Worm (Caenorhabditis elegans): ENCODE data around the gene scb-1.
"Not testable (repeated sequence)": the region's sequence is repeated elsewhere in the genome, so short reads cannot be mapped to it uniquely, and the experiment has no call there.

The scb-1 gene

DNA sequence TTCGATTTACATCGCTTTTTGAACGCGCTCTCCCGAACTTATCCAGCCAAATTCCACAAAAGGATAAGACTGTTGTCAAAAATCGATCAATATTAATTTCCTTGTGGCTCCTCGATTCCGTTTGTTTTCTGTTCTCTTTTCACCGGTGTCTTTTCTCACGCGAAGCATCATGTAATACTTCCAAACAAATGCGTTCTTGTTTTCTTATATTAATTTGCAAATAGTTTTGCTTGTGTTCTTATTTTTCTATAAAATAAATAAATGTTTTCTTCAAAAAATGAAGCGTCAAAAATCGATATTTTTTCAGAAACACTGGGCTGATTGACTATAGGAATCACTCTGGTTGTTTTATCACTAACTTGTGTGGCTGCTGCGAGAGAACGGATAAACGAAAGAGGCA lies 5.9 kb downstream of the scb-1 start, which contains the start of gene math-33:
math-33 (plus strand) TSS at position 301 of the 400 bp plus-strand sequence.
- no peak for TF ChIP-seq ceh-36 (tag; optimal IDR thresholded peaks at IDR 0.05)
- no peak for TF ChIP-seq pes-1 (GFP tag; IDR thresholded peaks at IDR 0.05)

DNA sequence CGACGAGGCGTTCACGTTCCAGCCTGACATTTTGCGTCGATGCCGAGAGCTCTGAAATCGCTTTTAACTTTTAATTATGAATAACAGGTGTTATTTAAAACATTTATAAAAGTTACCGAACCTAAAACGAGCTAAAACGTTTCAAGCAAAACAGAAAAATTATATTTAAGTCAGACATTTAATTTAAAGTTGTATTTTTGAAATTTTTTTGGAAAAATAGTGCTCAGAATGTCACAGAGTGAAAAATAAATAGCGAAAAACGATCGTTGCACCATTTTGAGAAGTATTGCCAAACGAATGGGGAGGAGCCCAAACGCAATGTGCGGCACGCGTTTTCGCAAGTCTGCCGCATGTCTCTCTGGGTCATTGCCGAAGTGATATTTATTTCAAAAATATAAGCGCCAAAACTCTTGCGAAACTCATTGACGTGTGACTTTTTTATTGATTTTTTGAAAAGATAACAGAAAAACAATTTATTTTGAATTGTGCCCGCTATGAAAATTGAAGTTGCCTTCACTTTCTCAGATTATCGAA lies 6.4 kb downstream of the scb-1 start, which contains the start of gene erfa-3:
erfa-3 (minus strand) TSS at position 51 of the 534 bp plus-strand sequence.
- TF ChIP-seq F13C5.2 (tag; optimal IDR thresholded peaks at IDR 0.05) (peak; percentile 91), hmbx-1 (tag; optimal IDR thresholded peaks at IDR 0.05) (peak; percentile 48), hnd-1 (tag; optimal IDR thresholded peaks at IDR 0.05) (peak; percentile 55), tbx-37 (GFP tag; conservative IDR thresholded peaks at IDR 0.05) (peak; percentile 61; the same call in 1 of the 2 replicates), sea-1 (GFP tag; conservative IDR thresholded peaks at IDR 0.05) (peak; percentile 70; the same call in 1 of the 2 replicates), tbx-11 (GFP tag; IDR thresholded peaks at IDR 0.05) (peak; percentile 74; the same call in 1 of the 2 replicates), ceh-36 (tag; optimal IDR thresholded peaks at IDR 0.05) (peak; percentile 51), pes-1 (GFP tag; IDR thresholded peaks at IDR 0.05) (no peak), aly-1 (tag; optimal IDR thresholded peaks at IDR 0.05) (peak; percentile 76), ama-1 (optimal IDR thresholded peaks at IDR 0.05) (no peak), flt-1 (GFP tag; IDR thresholded peaks at IDR 0.05) (peak; percentile 49; the same call in 1 of the 2 replicates), scrt-1 (GFP tag; IDR thresholded peaks at IDR 0.05) (peak; percentile 51; the same call in 1 of the 2 replicates), ceh-13 (GFP tag; optimal IDR thresholded peaks at IDR 0.05) (peak; percentile 60), tra-4 (tag; optimal IDR thresholded peaks at IDR 0.05) (peak; percentile 62), B0310.2 (tag; optimal IDR thresholded peaks at IDR 0.05) (no peak), ets-7 (tag; optimal IDR thresholded peaks at IDR 0.05) (peak; percentile 53), hmg-4 (GFP tag; optimal IDR thresholded peaks at IDR 0.05) (peak; percentile 56)

DNA sequence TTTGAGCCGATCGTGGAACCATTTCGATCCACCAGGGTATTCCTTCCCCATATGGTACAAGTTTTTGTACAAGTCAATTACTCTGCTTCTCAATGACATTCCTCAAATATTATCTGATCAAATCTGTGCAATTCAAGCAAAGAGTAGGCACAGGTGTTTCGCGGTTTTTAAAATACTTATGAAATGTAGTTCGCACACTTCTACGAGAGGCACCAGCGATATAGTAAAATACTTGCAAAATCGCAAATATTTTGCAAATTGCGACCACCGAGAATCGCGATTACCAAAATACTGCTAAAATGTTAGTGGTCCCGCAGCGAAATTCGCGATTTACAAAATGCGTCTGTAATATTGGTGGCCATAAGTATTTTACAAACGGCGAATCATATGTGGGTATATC lies 9.9 kb downstream of the scb-1 start, which contains the start of gene Y42A5A.5:
Y42A5A.5 (minus strand) TSS at position 101 of the 400 bp plus-strand sequence.
- not testable (repeated sequence) for TF ChIP-seq B0310.2 (tag; optimal IDR thresholded peaks at IDR 0.05); ama-1 (optimal IDR thresholded peaks at IDR 0.05); scrt-1 (GFP tag; IDR thresholded peaks at IDR 0.05)

DNA sequence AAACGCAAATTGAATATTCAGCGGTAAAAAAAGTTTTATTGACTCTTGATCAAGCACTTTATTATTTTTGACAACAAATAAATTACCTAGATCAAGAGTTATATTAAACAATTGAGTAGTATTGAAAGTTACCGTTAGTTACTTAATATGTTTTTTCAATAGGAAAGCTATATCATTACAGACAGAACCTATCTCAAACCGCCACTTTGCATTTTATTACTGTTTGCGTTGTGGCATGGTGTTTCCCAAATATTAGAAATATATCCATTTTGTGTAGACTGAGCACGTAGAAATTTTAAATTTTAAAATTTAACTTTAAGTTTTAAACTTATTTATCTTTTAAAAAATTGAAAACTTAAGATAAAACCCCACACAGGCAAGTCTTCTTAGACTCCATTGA lies 15.1 kb downstream of the scb-1 start:
- TF ChIP-seq hmg-4 (GFP tag; optimal IDR thresholded peaks at IDR 0.05) (no peak), scrt-1 (GFP tag; IDR thresholded peaks at IDR 0.05) (no peak), hnd-1 (tag; optimal IDR thresholded peaks at IDR 0.05) (no peak)

DNA sequence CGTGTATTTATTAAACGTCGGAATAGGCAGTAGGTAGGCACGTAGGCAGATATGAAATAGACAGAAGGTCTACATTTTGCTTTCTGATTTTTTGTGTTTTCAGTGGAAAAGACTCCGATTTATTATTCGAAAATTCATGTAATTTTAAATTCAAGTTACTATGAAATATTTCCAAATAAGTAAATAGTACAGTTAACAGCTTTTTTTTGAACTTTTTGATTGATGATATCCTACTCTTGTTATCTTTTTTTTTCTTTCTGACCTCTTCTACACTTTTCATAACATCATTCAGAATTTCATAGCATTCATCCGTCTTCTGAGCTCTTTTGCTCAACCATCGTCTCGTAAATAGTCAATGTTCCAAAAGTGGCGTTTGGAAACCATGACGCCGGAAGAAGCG lies 20.9 kb downstream of the scb-1 start, which contains the start of gene cdkl-1:
cdkl-1 (plus strand) TSS at position 301 of the 400 bp plus-strand sequence.
- TF ChIP-seq pes-1 (GFP tag; IDR thresholded peaks at IDR 0.05) (no peak), flt-1 (GFP tag; IDR thresholded peaks at IDR 0.05) (no peak), ama-1 (optimal IDR thresholded peaks at IDR 0.05) (no peak), tbx-37 (GFP tag; conservative IDR thresholded peaks at IDR 0.05) (no peak), hmbx-1 (tag; optimal IDR thresholded peaks at IDR 0.05) (no peak), ceh-36 (tag; optimal IDR thresholded peaks at IDR 0.05) (no peak), ets-7 (tag; optimal IDR thresholded peaks at IDR 0.05) (no peak), tra-4 (tag; optimal IDR thresholded peaks at IDR 0.05) (no peak), hnd-1 (tag; optimal IDR thresholded peaks at IDR 0.05) (no peak), B0310.2 (tag; optimal IDR thresholded peaks at IDR 0.05) (no peak)

DNA sequence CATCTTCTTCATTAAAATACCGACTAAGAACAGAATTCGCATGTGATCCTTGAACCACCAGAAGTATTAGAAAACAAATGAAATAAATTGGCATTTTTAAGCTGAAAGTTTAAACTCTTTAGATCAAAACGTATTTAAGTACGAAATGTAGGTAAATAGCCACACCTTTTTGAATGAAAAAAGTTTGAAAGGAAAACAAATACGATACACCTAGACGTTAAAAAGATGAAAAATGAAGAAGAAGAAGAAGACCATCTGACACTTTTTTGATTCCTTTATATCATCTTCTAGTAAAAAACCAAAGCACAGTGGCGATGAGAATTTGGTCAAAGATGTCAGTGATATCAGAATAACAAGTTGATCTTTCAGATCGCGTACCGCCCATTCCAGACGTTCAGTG lies 23.6 kb downstream of the scb-1 start, which contains the start of gene Y42A5A.3:
Y42A5A.3 (minus strand) TSS at position 101 of the 400 bp plus-strand sequence.
- TF ChIP-seq pes-1 (GFP tag; IDR thresholded peaks at IDR 0.05) = no peak
- no peak for TF ChIP-seq hmbx-1 (tag; optimal IDR thresholded peaks at IDR 0.05)
- TF ChIP-seq tbx-11 (GFP tag; IDR thresholded peaks at IDR 0.05) = no peak
- no peak for TF ChIP-seq tra-4 (tag; optimal IDR thresholded peaks at IDR 0.05)
- no peak for TF ChIP-seq hnd-1 (tag; optimal IDR thresholded peaks at IDR 0.05)
- no peak for TF ChIP-seq scrt-1 (GFP tag; IDR thresholded peaks at IDR 0.05)
- TF ChIP-seq ets-7 (tag; optimal IDR thresholded peaks at IDR 0.05) = no peak
- TF ChIP-seq ceh-36 (tag; optimal IDR thresholded peaks at IDR 0.05) = no peak
- TF ChIP-seq ama-1 (optimal IDR thresholded peaks at IDR 0.05) = no peak
- no peak for TF ChIP-seq tbx-37 (GFP tag; conservative IDR thresholded peaks at IDR 0.05)
- no peak for TF ChIP-seq flt-1 (GFP tag; IDR thresholded peaks at IDR 0.05)
- TF ChIP-seq ceh-13 (GFP tag; optimal IDR thresholded peaks at IDR 0.05) = no peak
- no peak for TF ChIP-seq F13C5.2 (tag; optimal IDR thresholded peaks at IDR 0.05)
- TF ChIP-seq aly-1 (tag; optimal IDR thresholded peaks at IDR 0.05) = no peak
- no peak for TF ChIP-seq B0310.2 (tag; optimal IDR thresholded peaks at IDR 0.05)
- TF ChIP-seq hmg-4 (GFP tag; optimal IDR thresholded peaks at IDR 0.05) = no peak
- TF ChIP-seq sea-1 (GFP tag; conservative IDR thresholded peaks at IDR 0.05) = no peak

DNA sequence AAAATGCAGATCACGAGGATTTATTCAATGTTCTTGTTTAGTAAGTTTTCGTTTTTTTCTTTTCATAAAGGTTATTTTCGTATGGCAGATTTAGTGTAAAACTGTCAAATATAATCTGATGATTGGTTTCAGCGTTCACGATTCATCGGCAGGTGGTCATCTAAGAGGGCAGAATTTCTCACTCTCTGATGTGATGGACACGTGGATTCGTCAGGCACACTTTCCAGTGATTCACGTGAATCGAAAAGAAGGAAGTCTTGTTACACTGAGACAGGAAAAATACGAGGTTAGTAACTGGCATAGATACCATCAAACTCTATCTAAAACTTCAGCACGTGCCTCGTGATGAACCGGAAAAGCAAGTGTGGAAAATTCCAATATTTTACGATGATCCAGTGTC lies 24.8 kb downstream of the scb-1 start:
- no peak for TF ChIP-seq hmg-4 (GFP tag; optimal IDR thresholded peaks at IDR 0.05)
- TF ChIP-seq scrt-1 (GFP tag; IDR thresholded peaks at IDR 0.05) = no peak
- TF ChIP-seq pes-1 (GFP tag; IDR thresholded peaks at IDR 0.05) = no peak
- no peak for TF ChIP-seq sea-1 (GFP tag; conservative IDR thresholded peaks at IDR 0.05)
- TF ChIP-seq ceh-36 (tag; optimal IDR thresholded peaks at IDR 0.05) = no peak
- no peak for TF ChIP-seq tbx-37 (GFP tag; conservative IDR thresholded peaks at IDR 0.05)
- no peak for TF ChIP-seq ets-7 (tag; optimal IDR thresholded peaks at IDR 0.05)
- no peak for TF ChIP-seq aly-1 (tag; optimal IDR thresholded peaks at IDR 0.05)
- TF ChIP-seq ama-1 (optimal IDR thresholded peaks at IDR 0.05) = no peak
- no peak for TF ChIP-seq F13C5.2 (tag; optimal IDR thresholded peaks at IDR 0.05)
- no peak for TF ChIP-seq tra-4 (tag; optimal IDR thresholded peaks at IDR 0.05)
- TF ChIP-seq tbx-11 (GFP tag; IDR thresholded peaks at IDR 0.05) = no peak
- no peak for TF ChIP-seq hnd-1 (tag; optimal IDR thresholded peaks at IDR 0.05)
- no peak for TF ChIP-seq hmbx-1 (tag; optimal IDR thresholded peaks at IDR 0.05)
- TF ChIP-seq ceh-13 (GFP tag; optimal IDR thresholded peaks at IDR 0.05) = no peak
- TF ChIP-seq B0310.2 (tag; optimal IDR thresholded peaks at IDR 0.05) = no peak
- TF ChIP-seq flt-1 (GFP tag; IDR thresholded peaks at IDR 0.05) = no peak
